Fruit fly (Drosophila melanogaster): ENCODE measurements around the gene Nepl8.

dm6 chr2L:16507197-16507596 lies 19.2 kb downstream of the Nepl8 start:
- TF ChIP-seq HLH106 (tag; optimal IDR thresholded peaks at IDR 0.05): no peak
- no peak for TF ChIP-seq pan (optimal IDR thresholded peaks at IDR 0.05)
- no peak for TF ChIP-seq sv (GFP tag; optimal IDR thresholded peaks at IDR 0.05)
- TF ChIP-seq Mio (GFP tag; optimal IDR thresholded peaks at IDR 0.05): no peak
- no peak for TF ChIP-seq sage (GFP tag; optimal IDR thresholded peaks at IDR 0.05)
- TF ChIP-seq usp (GFP tag; optimal IDR thresholded peaks at IDR 0.05): no peak
- TF ChIP-seq ey (GFP tag; optimal IDR thresholded peaks at IDR 0.05): no peak
